Fruit fly (Drosophila melanogaster) whole organism, embryonic: Measurements from ENCODE around the gene Hr83.

Experiments
- CG10366 ChIP-seq: fragments of 200-800 bp; sonication (Bioruptor generic); IDR thresholded peaks from 2 replicates; pipeline ENCODE4 v1.3.6; 2022; ENCODE audit warnings: missing biosample characterization, missing genetic modification characterization
- CG10543 ChIP-seq: fragments of 200-800 bp; sonication (Bioruptor generic); optimal IDR thresholded peaks from 3 replicates; lab custom pipeline; 2017; ENCODE audit warnings: missing biosample characterization, mild to moderate bottlenecking, missing genetic modification characterization, moderate library complexity
- CG11723 ChIP-seq: fragments of 200-800 bp; sonication (Bioruptor generic); optimal IDR thresholded peaks from 2 replicates; lab custom pipeline; 2017; ENCODE audit warnings: missing biosample characterization, mild to moderate bottlenecking, missing genetic modification characterization
- CG1233 ChIP-seq: fragments of 200-800 bp; sonication (Bioruptor generic); optimal IDR thresholded peaks from 4 replicates; lab custom pipeline; 2018; ENCODE audit warnings: missing biosample characterization, mild to moderate bottlenecking, missing genetic modification characterization
- CG12391 ChIP-seq: fragments of 200-800 bp; sonication (Bioruptor generic); optimal IDR thresholded peaks from 3 replicates; lab custom pipeline; 2018; ENCODE audit warnings: missing biosample characterization, mild to moderate bottlenecking, missing genetic modification characterization, moderate library complexity
- CG12744 ChIP-seq: fragments of 200-800 bp; sonication (Bioruptor generic); optimal IDR thresholded peaks from 2 replicates; lab custom pipeline; 2016; ENCODE audit warnings: missing biosample characterization, missing genetic modification characterization
- CG13775 ChIP-seq: fragments of 200-800 bp; sonication (Bioruptor generic); optimal IDR thresholded peaks from 3 replicates; lab custom pipeline; 2017; ENCODE audit warnings: missing biosample characterization, mild to moderate bottlenecking, missing genetic modification characterization
- CG1529 ChIP-seq: fragments of 200-800 bp; sonication (Bioruptor generic); optimal IDR thresholded peaks from 3 replicates; lab custom pipeline; 2018; ENCODE audit warnings: missing biosample characterization, missing genetic modification characterization
- CG1603 ChIP-seq: fragments of 200-800 bp; sonication (Bioruptor generic); optimal IDR thresholded peaks from 2 replicates; lab custom pipeline; 2019; ENCODE audit warnings: missing biosample characterization, mild to moderate bottlenecking, missing genetic modification characterization, moderate library complexity
- CG17612 ChIP-seq: fragments of 200-800 bp; sonication (Bioruptor generic); IDR thresholded peaks from 2 replicates; pipeline ENCODE4 v1.3.6; 2022; ENCODE audit warnings: missing biosample characterization, missing genetic modification characterization
- CG2875 ChIP-seq: fragments of 200-800 bp; sonication (Bioruptor generic); optimal IDR thresholded peaks from 2 replicates; lab custom pipeline; 2017; ENCODE audit warnings: missing biosample characterization, mild to moderate bottlenecking, missing genetic modification characterization, missing genetic modification reagents
- CG34224 ChIP-seq: fragments of 200-800 bp; sonication (Bioruptor generic); IDR thresholded peaks from 3 replicates; pipeline ENCODE4 v1.3.6; 2022; ENCODE audit warnings: missing biosample characterization, missing genetic modification characterization; ENCODE audit not compliant: partially characterized antibody
- CG4282 ChIP-seq: fragments of 200-800 bp; sonication (Bioruptor generic); optimal IDR thresholded peaks from 2 replicates; lab custom pipeline; 2016; ENCODE audit warnings: missing biosample characterization, missing genetic modification characterization
- CG43689 ChIP-seq: fragments of 200-800 bp; sonication (Bioruptor generic); IDR thresholded peaks from 2 replicates; pipeline ENCODE4 v1.3.6; 2022; ENCODE audit warnings: missing biosample characterization, missing genetic modification characterization
- CG4820 ChIP-seq: fragments of 200-800 bp; sonication (Bioruptor generic); optimal IDR thresholded peaks from 3 replicates; lab custom pipeline; 2016; ENCODE audit warnings: missing biosample characterization, missing genetic modification characterization
- CG6791 ChIP-seq: fragments of 200-800 bp; sonication (Bioruptor generic); IDR thresholded peaks from 3 replicates; pipeline ENCODE4 v1.3.6; 2022; ENCODE audit warnings: missing biosample characterization, missing genetic modification characterization; ENCODE audit not compliant: partially characterized antibody
- CG8765 ChIP-seq: fragments of 200-800 bp; sonication (Bioruptor generic); IDR thresholded peaks from 2 replicates; pipeline ENCODE4 v1.3.6; 2022; ENCODE audit warnings: missing biosample characterization, missing genetic modification characterization
- CG8924 ChIP-seq: fragments of 200-800 bp; optimal IDR thresholded peaks from 3 replicates; lab custom pipeline; 2019; ENCODE audit warnings: missing biosample characterization, mild to moderate bottlenecking, missing genetic modification characterization, moderate library complexity
- CG9609 ChIP-seq: fragments of 200-800 bp; sonication (Bioruptor generic); optimal IDR thresholded peaks from 3 replicates; lab custom pipeline; 2016; ENCODE audit warnings: missing biosample characterization, missing genetic modification characterization
- CG9727 ChIP-seq: fragments of 200-800 bp; sonication (Bioruptor generic); optimal IDR thresholded peaks from 3 replicates; lab custom pipeline; 2017; ENCODE audit warnings: missing biosample characterization, mild to moderate bottlenecking, missing genetic modification characterization
- CrebB ChIP-seq: fragments of 200-800 bp; sonication (Bioruptor generic); optimal IDR thresholded peaks from 3 replicates; lab custom pipeline; 2018; ENCODE audit warnings: missing biosample characterization, mild to moderate bottlenecking, missing genetic modification characterization
- D19A ChIP-seq: fragments of 200-800 bp; optimal IDR thresholded peaks from 3 replicates; lab custom pipeline; 2019; ENCODE audit warnings: missing biosample characterization, mild to moderate bottlenecking, missing genetic modification characterization, moderate library complexity
- GATAe ChIP-seq: fragments of 200-800 bp; sonication (Bioruptor generic); conservative IDR thresholded peaks from 2 replicates; pipeline ENCODE4 v1.3.6; 2022; ENCODE audit warnings: missing biosample characterization, missing genetic modification characterization
- H15 ChIP-seq: fragments of 200-800 bp; sonication (Bioruptor generic); IDR thresholded peaks from 3 replicates; pipeline ENCODE4 v1.3.6; 2022; ENCODE audit warnings: missing biosample characterization, missing genetic modification characterization
- HmgZ ChIP-seq: fragments of 200-800 bp; sonication (Bioruptor generic); optimal IDR thresholded peaks from 2 replicates; lab custom pipeline; 2018; ENCODE audit warnings: missing biosample characterization, mild to moderate bottlenecking, missing genetic modification characterization
- MTF-1 ChIP-seq: fragments of 200-800 bp; sonication (Bioruptor generic); optimal IDR thresholded peaks from 2 replicates; lab custom pipeline; 2018; ENCODE audit warnings: missing biosample characterization, mild to moderate bottlenecking, missing genetic modification characterization, borderline replicate concordance
- Med ChIP-seq: fragments of 200-800 bp; sonication (Bioruptor generic); peaks from one replicate; lab custom pipeline; 2016; ENCODE audit warnings: missing biosample characterization, missing genetic modification characterization, mild to moderate bottlenecking, inconsistent platforms, moderate library complexity
- Pdp1 ChIP-seq, 2 experiments: fragments of 200-800 bp; sonication (Bioruptor generic); optimal IDR thresholded peaks; 3 replicates each; lab custom pipeline; 2016; ENCODE audit warnings: missing biosample characterization in 2 of 2, missing genetic modification characterization in 2 of 2, mild to moderate bottlenecking in 1 of 2, moderate library complexity in 1 of 2
- Spps ChIP-seq: fragments of 200-800 bp; sonication (Bioruptor generic); optimal IDR thresholded peaks from 2 replicates; lab custom pipeline; 2018; ENCODE audit warnings: missing biosample characterization, mild to moderate bottlenecking, missing genetic modification characterization
- YL-1 ChIP-seq: fragments of 200-800 bp; sonication (Bioruptor generic); optimal IDR thresholded peaks from 3 replicates; lab custom pipeline; 2017; ENCODE audit warnings: missing biosample characterization, mild to moderate bottlenecking, missing genetic modification characterization
- bbx ChIP-seq: fragments of 200-800 bp; sonication (Bioruptor generic); IDR thresholded peaks from 2 replicates; pipeline ENCODE4 v1.3.6; 2022; ENCODE audit warnings: missing biosample characterization, missing genetic modification characterization; ENCODE audit not compliant: partially characterized antibody
- bcd ChIP-seq: fragments of 200-800 bp; sonication (Bioruptor generic); optimal IDR thresholded peaks from 2 replicates; lab custom pipeline; 2017; ENCODE audit warnings: missing biosample characterization, mild to moderate bottlenecking, missing genetic modification characterization
- chinmo ChIP-seq: fragments of 200-800 bp; sonication (Bioruptor generic); IDR thresholded peaks from 4 replicates; pipeline ENCODE4 v1.3.6; 2022; ENCODE audit warnings: missing biosample characterization, missing genetic modification characterization; ENCODE audit not compliant: partially characterized antibody
- crol ChIP-seq: fragments of 200-800 bp; sonication (Bioruptor generic); IDR thresholded peaks from 2 replicates; pipeline ENCODE4 v1.3.6; 2022; ENCODE audit warnings: missing biosample characterization, missing genetic modification characterization
- cwo ChIP-seq: fragments of 200-800 bp; sonication (Bioruptor generic); optimal IDR thresholded peaks from 3 replicates; lab custom pipeline; 2017; ENCODE audit warnings: missing biosample characterization, missing genetic modification characterization, mild to moderate bottlenecking, moderate library complexity, missing genetic modification reagents
- emc ChIP-seq: fragments of 200-800 bp; sonication (Bioruptor generic); optimal IDR thresholded peaks from 2 replicates; lab custom pipeline; 2016; ENCODE audit warnings: missing biosample characterization, missing genetic modification characterization
- ewg ChIP-seq: fragments of 200-800 bp; sonication (Bioruptor generic); optimal IDR thresholded peaks from 3 replicates; lab custom pipeline; 2017; ENCODE audit warnings: mild to moderate bottlenecking, missing biosample characterization, missing genetic modification reagents, missing genetic modification characterization
- exex ChIP-seq: fragments of 200-800 bp; sonication (Bioruptor generic); optimal IDR thresholded peaks from 4 replicates; lab custom pipeline; 2018; ENCODE audit warnings: missing biosample characterization, mild to moderate bottlenecking, missing genetic modification characterization, moderate library complexity
- grn ChIP-seq: fragments of 200-800 bp; sonication (Bioruptor generic); optimal IDR thresholded peaks from 3 replicates; lab custom pipeline; 2017; ENCODE audit warnings: missing biosample characterization, missing genetic modification characterization
- gro ChIP-seq: fragments of 200-800 bp; sonication (Bioruptor generic); optimal IDR thresholded peaks from 2 replicates; lab custom pipeline; 2016; ENCODE audit warnings: missing biosample characterization, missing genetic modification characterization
- ham ChIP-seq: fragments of 200-800 bp; sonication (Bioruptor generic); IDR thresholded peaks from 2 replicates; pipeline ENCODE4 v1.3.6; 2022; ENCODE audit warnings: missing biosample characterization, missing genetic modification characterization
- hb ChIP-seq: fragments of 200-800 bp; sonication (Bioruptor generic); IDR thresholded peaks from 3 replicates; pipeline ENCODE4 v1.3.6; 2022; ENCODE audit warnings: missing biosample characterization, missing genetic modification characterization; ENCODE audit not compliant: partially characterized antibody
- lola ChIP-seq, 3 experiments: fragments of >200 bp in 2 of 3; fragments of 200-800 bp in 1 of 3; sonication (Bioruptor generic) in 1 of 3; optimal IDR thresholded peaks; 2 replicates each; lab custom pipeline; 2017 to 2019; ENCODE audit warnings: missing biosample characterization in 3 of 3, missing genetic modification characterization in 3 of 3, mild to moderate bottlenecking in 1 of 3, moderate library complexity in 1 of 3
- mirr ChIP-seq: fragments of 200-800 bp; sonication (Bioruptor generic); optimal IDR thresholded peaks from 3 replicates; lab custom pipeline; 2018; ENCODE audit warnings: missing biosample characterization, mild to moderate bottlenecking, missing genetic modification characterization
- mld ChIP-seq: fragments of 200-800 bp; sonication (Bioruptor generic); IDR thresholded peaks from 3 replicates; pipeline ENCODE4 v1.3.6; 2022; ENCODE audit warnings: missing biosample characterization, missing genetic modification characterization; ENCODE audit not compliant: partially characterized antibody
- nau ChIP-seq: fragments of 200-800 bp; sonication (Bioruptor generic); optimal IDR thresholded peaks from 3 replicates; lab custom pipeline; 2017; ENCODE audit warnings: missing biosample characterization, mild to moderate bottlenecking, missing genetic modification characterization, missing genetic modification reagents
- pnt ChIP-seq: fragments of 200-800 bp; sonication (Bioruptor generic); optimal IDR thresholded peaks from 3 replicates; lab custom pipeline; 2016; ENCODE audit warnings: missing biosample characterization, missing genetic modification characterization
- sug ChIP-seq: fragments of 200-800 bp; optimal IDR thresholded peaks from 2 replicates; lab custom pipeline; 2019; ENCODE audit warnings: missing biosample characterization, mild to moderate bottlenecking, missing genetic modification characterization, moderate library complexity
- twi ChIP-seq: fragments of 200-800 bp; optimal IDR thresholded peaks from 2 replicates; lab custom pipeline; 2019; ENCODE audit warnings: missing biosample characterization, mild to moderate bottlenecking, missing genetic modification characterization, moderate library complexity
- wek ChIP-seq: fragments of 200-800 bp; sonication (Bioruptor generic); optimal IDR thresholded peaks from 3 replicates; lab custom pipeline; 2018; ENCODE audit warnings: missing biosample characterization, mild to moderate bottlenecking, missing genetic modification characterization, moderate library complexity
- zf30C ChIP-seq: fragments of 200-800 bp; sonication (Bioruptor generic); optimal IDR thresholded peaks from 3 replicates; lab custom pipeline; 2018; ENCODE audit warnings: missing biosample characterization, mild to moderate bottlenecking, missing genetic modification characterization

The Hr83 gene

DNA sequence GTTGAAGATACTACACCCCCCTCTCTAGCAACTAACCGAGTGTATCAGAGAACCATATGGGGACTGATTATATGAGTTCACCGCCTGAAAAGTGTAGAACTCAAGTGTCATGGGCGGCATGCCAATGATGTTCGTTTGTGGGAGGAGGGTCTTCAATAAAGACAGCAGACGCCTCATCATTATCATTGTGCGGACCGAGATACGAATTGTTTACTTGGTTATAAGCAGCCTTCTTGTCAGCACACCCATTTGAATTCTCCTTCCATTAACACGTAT lies 45.1 kb downstream of the Hr83 start (continued):
- TF ChIP-seq nau (GFP tag; lab: Kevin White, UChicago) (no peak), CG43689 (no peak), exex (tag; lab: Kevin White, UChicago) (peak; percentile 62), CG17612 (GFP tag; lab: Robert Waterston, UW) (no peak), CG4282 (GFP tag; lab: Kevin White, UChicago) (no peak), YL-1 (GFP tag; lab: Kevin White, UChicago) (no peak), Spps (tag; lab: Kevin White, UChicago) (no peak), emc (GFP tag; lab: Kevin White, UChicago) (no peak), cwo (GFP tag; lab: Kevin White, UChicago) (no peak), sug (peak; percentile 49), bcd (GFP tag; lab: Kevin White, UChicago) (no peak), zf30C (no peak), hb (no peak), CG1529 (GFP tag; lab: Kevin White, UChicago) (no peak), chinmo (0 out of 4 replicates have a peak, but pooled peaks have one; percentile 60), CG12391 (no peak), H15 (no peak), CrebB (tag; lab: Kevin White, UChicago) (no peak), CG4820 (GFP tag; lab: Kevin White, UChicago) (no peak), gro (GFP tag; lab: Kevin White, UChicago) (peak; percentile 23), CG9609 (GFP tag; lab: Kevin White, UChicago) (no peak), Med (GFP tag; lab: Kevin White, UChicago) (peak; percentile 37), twi (peak; percentile 81), HmgZ (tag; lab: Kevin White, UChicago) (no peak), CG34224 (GFP tag; lab: Robert Waterston, UW) (no peak), crol (GFP tag; lab: Robert Waterston, UW) (peak; percentile 25; the same call in 1 of the 2 replicates), ham (no peak), ewg (GFP tag; lab: Kevin White, UChicago) (no peak), CG6791 (GFP tag; lab: Robert Waterston, UW) (no peak), bbx (GFP tag; lab: Robert Waterston, UW) (no peak), lola (GFP tag; optimal IDR thresholded peaks at IDR 0.05; lab: Kevin White, UChicago) (no peak), CG11723 (GFP tag; lab: Kevin White, UChicago) (no peak), CG9727 (GFP tag; lab: Kevin White, UChicago) (no peak), mld (no peak), CG10543 (GFP tag; lab: Kevin White, UChicago) (peak; percentile 1), CG1233 (GFP tag; lab: Kevin White, UChicago) (no peak), wek (no peak), CG12744 (GFP tag; lab: Kevin White, UChicago) (no peak), GATAe (GFP tag; lab: Robert Waterston, UW) (no peak; the same call in 1 of the 2 replicates), MTF-1 (GFP tag; lab: Kevin White, UChicago) (no peak), CG10366 (GFP tag; lab: Robert Waterston, UW) (no peak), Pdp1 (GFP tag; optimal IDR thresholded peaks at IDR 0.05; lab: Kevin White, UChicago) (peak in 1 of 2 experiments; percentile 26), CG13775 (GFP tag; lab: Kevin White, UChicago) (no peak), CG1603 (tag; lab: Kevin White, UChicago) (no peak), grn (no peak), D19A (peak; percentile 25), pnt (GFP tag; lab: Kevin White, UChicago) (no peak), CG2875 (no peak), mirr (GFP tag; lab: Kevin White, UChicago) (peak; percentile 69), CG8924 (tag; lab: Kevin White, UChicago) (no peak), CG8765 (GFP tag; lab: Robert Waterston, UW) (no peak)
